Fruit fly (Drosophila melanogaster) whole organism, larva: ENCODE data around the gene spri.

Source experiments
- noc ChIP-seq: fragments of 200-800 bp; sonication (Bioruptor generic); optimal IDR thresholded peaks from 3 replicates; lab custom pipeline; 2019; ENCODE audit warnings: missing biosample characterization, mild to moderate bottlenecking, missing genetic modification characterization, moderate library complexity

spri gene

dm6 chrX:10599318-10599717, 14.1 kb upstream of the spri start:
- TF ChIP-seq noc (tag; lab: Kevin White, UChicago), result no peak

dm6 chrX:10595813-10596212, 10.6 kb upstream of the spri start, which contains the start of the genes Hmr and CG2124:
Gene Hmr (minus strand): TSS chrX:10595855.
Gene CG2124 (plus strand): TSS chrX:10596122.
- no peak for TF ChIP-seq noc (tag; lab: Kevin White, UChicago)

dm6 chrX:10588789-10589188, 3.6 kb upstream of the spri start, which contains the start of gene Rab9D:
Gene Rab9D (plus strand): TSS chrX:10589089.
- no peak for TF ChIP-seq noc (tag; lab: Kevin White, UChicago)

DNA sequence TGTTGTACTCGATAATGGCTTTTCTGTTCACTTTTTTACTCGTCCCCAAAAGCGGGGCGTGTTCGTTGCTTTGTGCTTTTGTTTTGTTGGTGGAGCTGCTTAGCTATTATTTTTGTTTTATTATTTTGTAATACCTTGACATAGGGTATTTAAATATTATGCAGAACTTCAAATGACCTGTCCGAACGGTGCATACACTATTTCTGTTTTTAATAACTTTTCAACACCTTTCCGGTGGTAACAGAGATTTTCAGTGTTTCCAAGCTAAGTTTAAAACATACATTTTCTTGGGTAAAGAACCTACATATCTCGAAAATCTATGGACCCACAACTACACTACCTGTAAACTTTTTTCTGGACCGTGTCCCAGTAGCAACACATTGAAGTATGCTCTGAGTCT, 2.2 kb upstream of the spri start:
- TF ChIP-seq noc (tag; lab: Kevin White, UChicago), result peak; percentile 56

dm6 chrX:10586173-10586572, 951 bp upstream of the spri start:
- no peak for TF ChIP-seq noc (tag; lab: Kevin White, UChicago)

dm6 chrX:10584461-10584860, 761 bp downstream of the spri start:
- no peak for TF ChIP-seq noc (tag; lab: Kevin White, UChicago)

- no peak for TF ChIP-seq noc (tag; lab: Kevin White, UChicago)
Observed at dm6 chrX:10582064-10582463, 3.2 kb downstream of the spri start.

- no peak for TF ChIP-seq noc (tag; lab: Kevin White, UChicago)
Observed at dm6 chrX:10581476-10581875, 3.7 kb downstream of the spri start.

DNA sequence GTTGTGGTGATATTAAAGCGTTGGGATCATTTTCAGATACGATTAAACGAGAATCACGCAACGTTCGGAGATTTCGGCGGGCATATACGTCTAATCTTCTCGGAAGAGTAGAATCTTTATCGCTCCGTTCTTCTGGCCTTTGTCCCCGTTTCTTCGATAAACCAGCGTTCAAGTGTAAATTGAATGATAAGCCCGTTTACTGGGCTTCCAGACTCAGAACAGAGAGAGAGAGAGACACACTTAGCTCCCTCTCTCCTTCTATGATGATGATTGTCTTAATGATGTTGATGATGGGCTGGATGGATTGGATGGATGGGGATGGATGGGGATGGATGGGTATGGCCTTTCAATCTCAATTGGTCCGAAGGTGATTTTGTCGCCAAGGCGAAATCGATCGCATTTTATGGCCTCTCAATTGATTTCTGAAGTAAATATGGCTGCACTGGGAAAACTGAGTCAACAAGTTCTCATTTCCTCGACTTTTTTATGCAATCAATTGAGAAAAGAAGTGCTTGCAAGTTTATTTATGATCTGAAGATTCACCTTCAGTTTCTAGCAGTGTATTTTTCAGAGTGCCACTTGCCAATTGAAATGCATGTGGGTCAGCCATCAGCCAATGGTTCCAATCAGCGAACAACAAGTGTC, 4.6 kb downstream of the spri start:
- TF ChIP-seq noc (tag; lab: Kevin White, UChicago), result no peak

- TF ChIP-seq noc (tag; lab: Kevin White, UChicago), result no peak
Observed at dm6 chrX:10579569-10579968, 5.7 kb downstream of the spri start.

DNA sequence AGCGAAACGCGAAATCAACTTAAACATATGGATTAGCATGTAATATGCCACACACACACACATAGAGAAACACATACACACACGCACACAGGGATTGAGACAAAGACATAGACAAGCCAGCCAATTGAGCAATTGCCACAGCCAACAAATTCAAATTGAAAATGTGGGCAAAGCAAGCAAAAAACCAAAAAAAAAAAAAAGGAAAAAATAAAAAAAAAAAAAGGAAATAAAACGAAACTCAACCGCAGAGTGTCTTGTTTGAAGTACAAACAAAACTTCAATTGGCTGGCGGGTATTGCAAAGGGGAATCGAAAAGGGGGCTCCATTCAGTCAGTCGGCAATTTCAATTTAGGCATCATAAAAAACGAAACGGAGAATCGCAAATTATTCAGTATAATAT, 7.4 kb downstream of the spri start:
- no peak for TF ChIP-seq noc (tag; lab: Kevin White, UChicago)

DNA sequence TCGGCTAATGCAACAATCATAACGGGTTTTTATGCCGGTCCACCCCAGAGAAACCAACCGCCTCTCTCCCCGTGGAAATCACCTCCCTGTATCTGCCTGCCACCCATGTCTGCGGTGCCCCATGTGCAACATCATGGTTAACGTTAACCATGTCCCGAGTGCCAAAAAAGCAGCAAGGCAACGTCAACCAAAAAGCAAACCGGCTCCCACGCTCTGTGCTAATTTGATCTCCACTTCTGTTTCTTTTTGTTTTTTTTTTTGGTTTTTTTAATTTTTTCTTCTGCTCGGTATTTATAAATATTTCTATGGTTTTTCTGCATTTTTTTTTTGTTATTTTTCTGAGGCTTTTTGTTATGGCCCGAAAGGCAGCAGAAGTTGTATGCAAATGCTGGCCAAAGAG, 8.2 kb downstream of the spri start:
- no peak for TF ChIP-seq noc (tag; lab: Kevin White, UChicago)

DNA sequence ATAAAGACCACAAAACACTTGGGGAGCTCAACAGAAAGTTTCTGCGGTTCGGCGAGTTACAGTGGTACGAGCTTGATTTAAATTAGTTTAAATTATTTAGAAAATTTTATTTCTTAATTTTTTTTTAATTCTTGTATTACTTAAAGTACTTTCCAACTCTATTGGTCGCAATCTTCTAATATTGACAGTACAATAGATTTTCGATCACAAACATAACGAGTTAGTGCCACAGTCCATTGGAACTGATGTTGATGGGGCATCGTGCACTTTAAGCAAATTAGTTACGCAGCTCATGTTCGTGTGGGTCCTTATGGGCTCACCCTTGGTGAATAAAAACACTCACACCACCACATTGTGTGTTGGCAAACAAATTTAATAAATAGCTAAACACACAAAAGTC, 11.7 kb downstream of the spri start:
- TF ChIP-seq noc (tag; lab: Kevin White, UChicago), result no peak

DNA sequence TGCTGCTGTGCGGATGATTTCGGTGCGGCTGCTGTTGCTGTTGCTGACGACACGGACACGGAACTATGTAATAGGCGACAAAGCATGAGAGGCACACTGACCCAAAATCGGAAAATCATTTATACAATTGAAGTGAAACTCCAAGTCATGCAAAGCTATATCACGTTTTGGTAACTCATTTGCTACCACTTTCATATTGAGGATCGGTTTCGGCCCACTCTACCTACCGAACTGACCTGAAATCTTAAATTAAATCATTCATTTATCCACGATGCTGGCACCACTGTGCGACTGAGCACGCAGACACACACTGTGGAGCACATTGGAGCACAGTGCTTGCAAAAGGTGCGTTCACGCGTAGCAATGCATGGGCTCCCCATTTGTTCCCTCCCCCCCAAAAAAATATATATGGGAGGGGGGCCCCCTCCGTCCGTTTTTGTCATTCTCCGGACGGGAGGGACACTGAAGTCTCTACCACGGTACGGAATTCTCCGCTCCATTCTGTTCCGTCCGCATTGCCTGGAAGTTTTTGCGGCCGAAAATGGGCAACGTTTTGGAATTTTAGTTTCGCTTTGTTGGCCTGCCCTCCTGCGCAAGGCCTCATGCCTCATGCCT, 15.0 kb downstream of the spri start:
- TF ChIP-seq noc (tag; lab: Kevin White, UChicago), result no peak

DNA sequence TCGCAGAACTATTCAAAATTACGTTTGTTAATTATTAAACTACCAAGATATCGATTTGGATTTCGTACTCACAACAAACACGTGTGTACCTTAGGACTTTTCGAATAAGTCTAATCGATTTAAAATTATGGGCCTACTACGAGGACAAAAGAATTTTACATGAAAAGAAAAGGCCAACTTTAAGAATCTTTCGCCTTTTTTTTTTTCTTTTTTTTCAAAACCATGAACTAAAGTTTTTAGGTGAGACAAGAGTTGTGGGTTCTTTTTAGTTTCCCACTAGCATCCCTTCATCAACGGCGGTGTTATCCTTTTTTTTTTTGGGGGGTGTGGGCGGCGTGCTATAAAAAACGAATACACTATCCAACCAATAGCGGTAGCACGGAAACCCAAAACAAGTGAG, 18.7 kb downstream of the spri start, which contains the start of gene CG15296:
TSS of gene CG15296 (minus strand) at position 101 of the 400 bp plus-strand sequence.
- no peak for TF ChIP-seq noc (tag; lab: Kevin White, UChicago)

DNA sequence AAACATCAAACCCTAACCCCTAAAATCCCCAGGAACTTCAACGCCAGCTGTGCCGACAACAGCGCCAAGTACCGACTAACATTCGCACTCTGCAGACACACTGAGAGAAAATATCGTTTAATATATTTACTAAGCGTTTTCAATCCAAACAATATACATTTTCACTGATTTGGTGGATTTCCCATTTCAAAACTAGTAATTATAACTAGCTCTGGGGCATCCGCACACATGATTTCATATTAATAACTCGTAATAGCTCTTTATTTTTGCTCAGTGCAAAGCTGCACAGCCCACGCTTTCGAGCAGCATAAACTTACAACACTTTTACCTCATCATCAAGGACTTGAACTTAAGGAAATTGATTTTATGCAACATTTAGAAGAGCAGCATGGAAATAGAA, 21.1 kb downstream of the spri start:
- no peak for TF ChIP-seq noc (tag; lab: Kevin White, UChicago)

DNA sequence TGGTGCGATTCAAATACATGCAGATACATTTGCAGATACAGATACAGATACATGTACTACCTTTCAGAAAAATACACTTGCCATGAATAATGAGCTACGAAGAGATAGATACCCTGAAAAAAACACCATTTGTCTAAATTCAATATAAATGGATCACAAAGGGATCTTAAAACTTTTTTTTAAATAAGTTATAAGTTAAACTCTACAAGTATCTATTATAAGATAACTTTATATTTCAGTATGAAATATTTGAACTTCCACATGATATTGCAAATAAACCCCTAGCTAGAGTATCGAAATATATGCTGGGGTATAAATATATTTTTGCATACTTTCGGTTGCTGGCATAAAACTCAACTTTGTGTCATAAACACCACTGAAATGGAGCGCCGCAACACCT, 23.8 kb downstream of the spri start:
- TF ChIP-seq noc (tag; lab: Kevin White, UChicago), result peak; percentile 63
